Fruit fly (Drosophila melanogaster) whole organism, embryonic: ENCODE results near the gene plx.
A peak's percentile ranks its signal among the peaks of the same experiment; 100 is the strongest.

ENCODE experiments used
- Abd-B ChIP-seq: fragments of 200-800 bp; sonication (Bioruptor generic); optimal IDR thresholded peaks from 2 replicates; lab custom pipeline; 2018; ENCODE audit warnings: missing biosample characterization, mild to moderate bottlenecking, missing genetic modification characterization, moderate library complexity
- Ada2b ChIP-seq: fragments of 200-800 bp; sonication (Bioruptor generic); IDR thresholded peaks from 2 replicates; pipeline ENCODE4 v1.3.6; 2022; ENCODE audit warnings: missing biosample characterization, missing genetic modification characterization
- CG10654 ChIP-seq: fragments of 200-800 bp; sonication (Bioruptor generic); optimal IDR thresholded peaks from 2 replicates; lab custom pipeline; 2016; ENCODE audit warnings: missing biosample characterization, missing genetic modification characterization
- CG11093 ChIP-seq: fragments of 200-800 bp; sonication (Bioruptor generic); IDR thresholded peaks from 3 replicates; pipeline ENCODE4 v1.3.6; 2022; ENCODE audit warnings: missing biosample characterization, missing genetic modification characterization
- CG11398 ChIP-seq: fragments of 200-800 bp; sonication (Bioruptor generic); optimal IDR thresholded peaks from 2 replicates; lab custom pipeline; 2016; ENCODE audit warnings: missing biosample characterization, missing genetic modification characterization
- CG11504 ChIP-seq: fragments of 200-800 bp; sonication (Bioruptor generic); optimal IDR thresholded peaks from 3 replicates; lab custom pipeline; 2019; ENCODE audit warnings: missing biosample characterization, mild to moderate bottlenecking, missing genetic modification characterization, moderate library complexity
- CG14667 ChIP-seq: fragments of 200-800 bp; sonication (Bioruptor generic); IDR thresholded peaks from 2 replicates; pipeline ENCODE4 v1.3.6; 2022; ENCODE audit warnings: missing biosample characterization, missing genetic modification characterization
- CG14860 ChIP-seq: fragments of 200-800 bp; sonication (Bioruptor generic); IDR thresholded peaks from 3 replicates; pipeline ENCODE4 v1.3.6; 2022; ENCODE audit warnings: missing biosample characterization, missing genetic modification characterization; ENCODE audit not compliant: partially characterized antibody
- CG16779 ChIP-seq: fragments of 200-800 bp; sonication (Bioruptor generic); IDR thresholded peaks from 2 replicates; pipeline ENCODE4 v1.3.6; 2022; ENCODE audit warnings: missing biosample characterization, missing genetic modification characterization
- CG2120 ChIP-seq: fragments of 200-800 bp; sonication (Bioruptor generic); optimal IDR thresholded peaks from 3 replicates; lab custom pipeline; 2016; ENCODE audit warnings: missing biosample characterization, missing genetic modification characterization
- CG32767 ChIP-seq: fragments of 200-800 bp; sonication (Bioruptor generic); IDR thresholded peaks from 2 replicates; pipeline ENCODE4 v1.3.6; 2022; ENCODE audit warnings: missing biosample characterization, missing genetic modification characterization
- CG3726 ChIP-seq: fragments of 200-800 bp; sonication (Bioruptor generic); IDR thresholded peaks from 3 replicates; pipeline ENCODE4, ENCODE4 v1.3.6; 2022; ENCODE audit warnings: missing biosample characterization, missing genetic modification characterization
- CG3847 ChIP-seq: fragments of 200-800 bp; sonication (Bioruptor generic); IDR thresholded peaks from 2 replicates; pipeline ENCODE4 v1.3.6; 2022; ENCODE audit warnings: missing biosample characterization, missing genetic modification characterization
- CG4707 ChIP-seq: fragments of 200-800 bp; sonication (Bioruptor generic); optimal IDR thresholded peaks from 2 replicates; lab custom pipeline; 2018; ENCODE audit warnings: missing biosample characterization, mild to moderate bottlenecking, missing genetic modification characterization, moderate library complexity
- CG5180 ChIP-seq: fragments of 200-800 bp; sonication (Bioruptor generic); optimal IDR thresholded peaks from 3 replicates; lab custom pipeline; 2017; ENCODE audit warnings: missing biosample characterization, missing genetic modification characterization, mild to moderate bottlenecking, moderate library complexity, missing genetic modification reagents
- CG6765 ChIP-seq: fragments of 200-800 bp; sonication (Bioruptor generic); optimal IDR thresholded peaks from 3 replicates; lab custom pipeline; 2017; ENCODE audit warnings: missing biosample characterization, mild to moderate bottlenecking, missing genetic modification characterization
- CG7372 ChIP-seq: fragments of 200-800 bp; sonication (Bioruptor generic); IDR thresholded peaks from 2 replicates; pipeline ENCODE4 v1.3.6; 2022; ENCODE audit warnings: missing biosample characterization, missing genetic modification characterization
- CG8290 ChIP-seq, 3 experiments: fragments of 200-800 bp; sonication (Bioruptor generic); optimal IDR thresholded peaks; 2 replicates each; lab custom pipeline; 2016 to 2019; ENCODE audit warnings: missing biosample characterization in 3 of 3, missing genetic modification characterization in 3 of 3, mild to moderate bottlenecking in 2 of 3, moderate library complexity in 1 of 3
- Dbx ChIP-seq: fragments of 200-800 bp; sonication (Bioruptor generic); IDR thresholded peaks from 3 replicates; pipeline ENCODE4 v1.3.6; 2022; ENCODE audit warnings: missing biosample characterization, missing genetic modification characterization
- Dp ChIP-seq: fragments of 200-800 bp; sonication (Bioruptor generic); optimal IDR thresholded peaks from 2 replicates; lab custom pipeline; 2018; ENCODE audit warnings: missing biosample characterization, mild to moderate bottlenecking, missing genetic modification characterization, moderate library complexity
- H2.0 ChIP-seq: fragments of 200-800 bp; sonication (Bioruptor generic); IDR thresholded peaks from 2 replicates; pipeline ENCODE4 v1.3.6; 2022; ENCODE audit warnings: missing biosample characterization, missing genetic modification characterization
- HLH54F ChIP-seq: fragments of 200-800 bp; sonication (Bioruptor generic); optimal IDR thresholded peaks from 3 replicates; lab custom pipeline; 2016; ENCODE audit warnings: missing biosample characterization, missing genetic modification characterization
- MBD-R2 ChIP-seq: fragments of 200-800 bp; sonication (Bioruptor generic); IDR thresholded peaks from 2 replicates; pipeline ENCODE4 v1.3.6; 2022; ENCODE audit warnings: missing biosample characterization, missing genetic modification characterization
- NC2β ChIP-seq: fragments of 200-800 bp; sonication (Bioruptor generic); optimal IDR thresholded peaks from 2 replicates; lab custom pipeline; 2016; ENCODE audit warnings: missing biosample characterization, missing genetic modification characterization
- Oli ChIP-seq: fragments of 200-800 bp; sonication (Bioruptor generic); optimal IDR thresholded peaks from 2 replicates; lab custom pipeline; 2018; ENCODE audit warnings: missing biosample characterization, mild to moderate bottlenecking, missing genetic modification characterization, moderate library complexity
- Poxn ChIP-seq: fragments of 200-800 bp; sonication (Bioruptor generic); IDR thresholded peaks from 2 replicates; pipeline ENCODE4 v1.3.6; 2022; ENCODE audit warnings: missing biosample characterization, missing genetic modification characterization
- Ravus ChIP-seq: fragments of 200-800 bp; sonication (Bioruptor generic); IDR thresholded peaks from 2 replicates; pipeline ENCODE4 v1.3.6; 2022; ENCODE audit warnings: missing biosample characterization, missing genetic modification characterization
- Side ChIP-seq: fragments of 200-800 bp; sonication (Bioruptor generic); optimal IDR thresholded peaks from 2 replicates; lab custom pipeline; 2016; ENCODE audit warnings: missing biosample characterization, missing genetic modification characterization
- Tbp ChIP-seq: fragments of >200 bp; optimal IDR thresholded peaks from 2 replicates; lab custom pipeline; 2018; ENCODE audit warnings: missing biosample characterization, missing genetic modification characterization
- abd-A ChIP-seq: fragments of 200-800 bp; sonication (Bioruptor generic); optimal IDR thresholded peaks from 3 replicates; lab custom pipeline; 2019; ENCODE audit warnings: missing biosample characterization, mild to moderate bottlenecking, missing genetic modification characterization, moderate library complexity
- bab2 ChIP-seq: fragments of 200-800 bp; sonication (Bioruptor generic); optimal IDR thresholded peaks from 2 replicates; lab custom pipeline; 2016; ENCODE audit warnings: missing biosample characterization, missing genetic modification characterization
- chn ChIP-seq: fragments of 200-800 bp; sonication (Bioruptor generic); optimal IDR thresholded peaks from 2 replicates; lab custom pipeline; 2016; ENCODE audit warnings: missing biosample characterization, missing genetic modification characterization
- dmrt11E ChIP-seq: fragments of 200-800 bp; sonication (Bioruptor generic); optimal IDR thresholded peaks from 3 replicates; lab custom pipeline; 2018; ENCODE audit warnings: missing biosample characterization, mild to moderate bottlenecking, missing genetic modification characterization, moderate library complexity
- en ChIP-seq: fragments of 200-800 bp; sonication (Bioruptor generic); optimal IDR thresholded peaks from 2 replicates; lab custom pipeline; 2016; ENCODE audit warnings: missing biosample characterization, missing genetic modification characterization
- fd102C ChIP-seq: fragments of 200-800 bp; sonication (Bioruptor generic); optimal IDR thresholded peaks from 2 replicates; lab custom pipeline; 2018; ENCODE audit warnings: missing biosample characterization, mild to moderate bottlenecking, missing genetic modification characterization, moderate library complexity
- fru ChIP-seq: fragments of >200 bp; optimal IDR thresholded peaks from 2 replicates; lab custom pipeline; 2017
- gce ChIP-seq: fragments of 200-800 bp; sonication (Bioruptor generic); IDR thresholded peaks from 3 replicates; pipeline ENCODE4 v1.3.6; 2022; ENCODE audit warnings: missing biosample characterization, missing genetic modification characterization
- gcm2 ChIP-seq: fragments of 200-800 bp; sonication (Bioruptor generic); optimal IDR thresholded peaks from 2 replicates; lab custom pipeline; 2016; ENCODE audit warnings: missing biosample characterization, missing genetic modification characterization
- gsb-n ChIP-seq: fragments of 200-800 bp; sonication (Bioruptor generic); optimal IDR thresholded peaks from 3 replicates; lab custom pipeline; 2018; ENCODE audit warnings: missing biosample characterization, mild to moderate bottlenecking, missing genetic modification characterization
- klu ChIP-seq: fragments of 200-800 bp; sonication (Bioruptor generic); IDR thresholded peaks from 2 replicates; pipeline ENCODE4 v1.3.6; 2022; ENCODE audit warnings: missing biosample characterization, missing genetic modification characterization
- kni ChIP-seq: fragments of 200-800 bp; sonication (Bioruptor generic); optimal IDR thresholded peaks from 3 replicates; lab custom pipeline; 2017; ENCODE audit warnings: mild to moderate bottlenecking, missing biosample characterization, missing genetic modification reagents, missing genetic modification characterization
- pb ChIP-seq: fragments of 200-800 bp; sonication (Bioruptor generic); optimal IDR thresholded peaks from 3 replicates; lab custom pipeline; 2016; ENCODE audit warnings: missing biosample characterization, missing genetic modification characterization
- pum ChIP-seq: fragments of 200-800 bp; sonication (Bioruptor generic); optimal IDR thresholded peaks from 2 replicates; lab custom pipeline; 2016; ENCODE audit warnings: missing biosample characterization, missing genetic modification characterization
- ro ChIP-seq: fragments of 200-800 bp; sonication (Bioruptor generic); IDR thresholded peaks from 2 replicates; pipeline ENCODE4 v1.3.6; 2022; ENCODE audit warnings: missing biosample characterization, missing genetic modification characterization
- run ChIP-seq: fragments of 200-800 bp; sonication (Bioruptor generic); optimal IDR thresholded peaks from 3 replicates; lab custom pipeline; 2018; ENCODE audit warnings: missing biosample characterization, mild to moderate bottlenecking, missing genetic modification characterization
- sim ChIP-seq: fragments of 200-800 bp; sonication (Bioruptor generic); IDR thresholded peaks from 2 replicates; pipeline ENCODE4 v1.3.6; 2022; ENCODE audit warnings: missing biosample characterization, missing genetic modification characterization
- wor ChIP-seq: fragments of 200-800 bp; sonication (Bioruptor generic); IDR thresholded peaks from 2 replicates; pipeline ENCODE4 v1.3.6; 2022; ENCODE audit warnings: missing biosample characterization, missing genetic modification characterization
- zen2 ChIP-seq: fragments of 200-800 bp; sonication (Bioruptor generic); IDR thresholded peaks from 3 replicates; pipeline ENCODE4 v1.3.6; 2022; ENCODE audit warnings: missing biosample characterization, missing genetic modification characterization; ENCODE audit not compliant: partially characterized antibody
- zf30C ChIP-seq: fragments of 200-800 bp; sonication (Bioruptor generic); optimal IDR thresholded peaks from 3 replicates; lab custom pipeline; 2018; ENCODE audit warnings: missing biosample characterization, mild to moderate bottlenecking, missing genetic modification characterization

Gene plx

dm6 chr3R:5668928-5669739 is 16.5 kb upstream of the plx start, which contains the start of the genes Xe7 and Atg17 (continued):
- TF ChIP-seq zen2 (GFP tag; lab: Robert Waterston, UW) (no peak; the same call in 2 of the 3 replicates), Side (peak; percentile 62), klu (GFP tag; lab: Robert Waterston, UW) (peak; percentile 94), H2.0 (GFP tag; lab: Robert Waterston, UW) (peak; percentile 88), Dp (GFP tag; lab: Kevin White, UChicago) (peak; percentile 13), CG10654 (GFP tag; lab: Kevin White, UChicago) (peak; percentile 91), CG14667 (GFP tag; lab: Robert Waterston, UW) (peak; percentile 90), CG6765 (GFP tag; lab: Kevin White, UChicago) (peak; percentile 75), ro (peak; percentile 74), fru (lab: Kevin White, UChicago) (no peak), Ada2b (GFP tag; lab: Robert Waterston, UW) (peak; percentile 84), CG32767 (GFP tag; lab: Robert Waterston, UW) (peak; percentile 81), chn (peak; percentile 92), CG2120 (peak; percentile 97), Abd-B (peak; percentile 96), Ravus (GFP tag; lab: Robert Waterston, UW) (peak; percentile 63), abd-A (tag; lab: Kevin White, UChicago) (no peak), CG4707 (GFP tag; lab: Kevin White, UChicago) (peak; percentile 16), zf30C (GFP tag; lab: Kevin White, UChicago) (no peak), sim (GFP tag; lab: Robert Waterston, UW) (0 out of 2 replicates have a peak, but pooled peaks have one; percentile 40), CG5180 (GFP tag; lab: Kevin White, UChicago) (no peak), CG11504 (tag; lab: Kevin White, UChicago) (peak; percentile 90), pum (peak; percentile 90), CG7372 (GFP tag; lab: Robert Waterston, UW) (peak; percentile 94), en (GFP tag; lab: Kevin White, UChicago) (peak; percentile 16), HLH54F (peak; percentile 93), CG3726 (peak; percentile 73; the same call in 2 of the 3 replicates), run (tag; lab: Kevin White, UChicago) (peak; percentile 55), CG11093 (GFP tag; lab: Robert Waterston, UW) (peak; percentile 94), dmrt11E (tag; lab: Kevin White, UChicago) (peak; percentile 86), Dbx (GFP tag; lab: Robert Waterston, UW) (peak; percentile 94), Oli (peak; percentile 90), Poxn (GFP tag; lab: Robert Waterston, UW) (peak; percentile 80), pb (GFP tag; lab: Kevin White, UChicago) (peak; percentile 69), wor (GFP tag; lab: Robert Waterston, UW) (peak; percentile 85), CG16779 (GFP tag; lab: Robert Waterston, UW) (peak; percentile 67), gcm2 (peak; percentile 20), CG11398 (GFP tag; lab: Kevin White, UChicago) (peak; percentile 30), NC2β (GFP tag; lab: Kevin White, UChicago) (peak; percentile 80), CG8290 (GFP tag; optimal IDR thresholded peaks at IDR 0.05; lab: Kevin White, UChicago) (peak; percentile 85), CG8290 (tag; optimal IDR thresholded peaks at IDR 0.05; lab: Kevin White, UChicago) (peak; percentile 26 to 74), gce (peak; percentile 54; the same call in 1 of the 3 replicates), bab2 (GFP tag; lab: Kevin White, UChicago) (peak; percentile 92), fd102C (GFP tag; lab: Kevin White, UChicago) (peak; percentile 13), Tbp (GFP tag; lab: Kevin White, UChicago) (no peak), CG14860 (GFP tag; lab: Robert Waterston, UW) (no peak; the same call in 2 of the 3 replicates), gsb-n (no peak), CG3847 (peak; percentile 96), MBD-R2 (GFP tag; lab: Robert Waterston, UW) (peak; percentile 73), kni (peak; percentile 10)
